Worm (Caenorhabditis elegans) whole organism, young adult: ENCODE data around the gene cyn-16.

Experiments used
- B0261.1 ChIP-seq: sonication (generic microtip); optimal IDR thresholded peaks from 2 replicates; lab custom pipeline; 2016; ENCODE audit warnings: mild to moderate bottlenecking, missing genetic modification characterization, moderate library complexity, missing compliant biosample characterization
- C06A6.2 ChIP-seq: fragments of 200-800 bp; sonication (Bioruptor generic); conservative IDR thresholded peaks from 2 replicates; pipeline ENCODE4 v1.3.6; 2022; ENCODE audit warnings: missing genetic modification characterization, missing compliant biosample characterization
- D2030.7 ChIP-seq: fragments of 200-800 bp; sonication (Bioruptor generic); IDR thresholded peaks from 2 replicates; pipeline ENCODE4 v1.3.6; 2022; ENCODE audit warnings: missing genetic modification reagents, missing genetic modification characterization, missing compliant biosample characterization
- F49E8.2 ChIP-seq: sonication (generic microtip); optimal IDR thresholded peaks from 3 replicates; lab custom pipeline; 2017; ENCODE audit warnings: missing genetic modification characterization, mild to moderate bottlenecking, missing compliant biosample characterization, antibody characterized with exemption, moderate library complexity; ENCODE audit not compliant: insufficient read depth
- F52B5.7 ChIP-seq: sonication (generic microtip); optimal IDR thresholded peaks from 2 replicates; lab custom pipeline; 2016; ENCODE audit warnings: mild to moderate bottlenecking, missing genetic modification characterization, missing compliant biosample characterization
- Y67H2A.10 ChIP-seq: fragments of 200-800 bp; sonication (Bioruptor generic); conservative IDR thresholded peaks from 2 replicates; pipeline ENCODE4 v1.3.6; 2022; ENCODE audit warnings: missing genetic modification reagents, missing genetic modification characterization, missing compliant biosample characterization
- Y95B8A.8 ChIP-seq: fragments of 200-800 bp; sonication (Bioruptor generic); IDR thresholded peaks from 2 replicates; pipeline ENCODE4 v1.3.6; 2022; ENCODE audit warnings: missing genetic modification reagents, missing genetic modification characterization, missing compliant biosample characterization
- ZK185.1 ChIP-seq: sonication (generic microtip); optimal IDR thresholded peaks from 2 replicates; lab custom pipeline; 2016; ENCODE audit warnings: mild to moderate bottlenecking, missing genetic modification characterization, missing compliant biosample characterization; ENCODE audit not compliant: poor library complexity, severe bottlenecking
- atf-7 ChIP-seq: sonication (generic microtip); optimal IDR thresholded peaks from 2 replicates; lab custom pipeline; 2017; ENCODE audit warnings: mild to moderate bottlenecking, missing genetic modification characterization, missing compliant biosample characterization
- cebp-1 ChIP-seq, 2 experiments: fragments of 200-800 bp in 1 of 2; sonication (Bioruptor generic) in 1 of 2; sonication (generic microtip) in 1 of 2; IDR thresholded peaks in 1 of 2; optimal IDR thresholded peaks in 1 of 2; 2 replicates each; pipeline versions ENCODE4 v1.3.6 to Lab custom; 2017 to 2022; ENCODE audit warnings: missing compliant biosample characterization in 2 of 2, missing genetic modification characterization in 2 of 2, mild to moderate bottlenecking in 1 of 2, missing genetic modification reagents in 1 of 2, moderate library complexity in 1 of 2
- chd-7 ChIP-seq: sonication (generic microtip); optimal IDR thresholded peaks from 2 replicates; lab custom pipeline; 2016; ENCODE audit warnings: mild to moderate bottlenecking, missing genetic modification characterization, moderate library complexity, missing compliant biosample characterization
- egl-18 ChIP-seq: fragments of 200-800 bp; sonication (Bioruptor generic); IDR thresholded peaks from 2 replicates; pipeline ENCODE4 v1.3.6; 2022; ENCODE audit warnings: missing genetic modification reagents, missing genetic modification characterization, missing compliant biosample characterization
- egrh-3 ChIP-seq: fragments of 200-800 bp; sonication (Bioruptor generic); IDR thresholded peaks from 2 replicates; pipeline ENCODE4 v1.3.6; 2022; ENCODE audit warnings: missing genetic modification reagents, missing genetic modification characterization, missing compliant biosample characterization
- fkh-3 ChIP-seq: sonication (generic microtip); optimal IDR thresholded peaks from 2 replicates; lab custom pipeline; 2016; ENCODE audit warnings: mild to moderate bottlenecking, missing genetic modification characterization, missing compliant biosample characterization
- gei-17 ChIP-seq: fragments of 200-800 bp; sonication (Bioruptor generic); optimal IDR thresholded peaks from 2 replicates; lab custom pipeline; 2018; ENCODE audit warnings: mild to moderate bottlenecking, missing genetic modification characterization, missing compliant biosample characterization
- hlh-26 ChIP-seq: fragments of 200-800 bp; sonication (Bioruptor generic); conservative IDR thresholded peaks from 2 replicates; pipeline ENCODE4 v1.3.6; 2022; ENCODE audit warnings: missing genetic modification reagents, missing genetic modification characterization, missing compliant biosample characterization
- hmg-1.2 ChIP-seq: fragments of 200-800 bp; sonication (Bioruptor generic); IDR thresholded peaks from 2 replicates; pipeline ENCODE4 v1.3.6; 2022; ENCODE audit warnings: missing genetic modification reagents, missing genetic modification characterization, missing compliant biosample characterization
- hsf-1 ChIP-seq: fragments of 200-800 bp; sonication (Bioruptor generic); IDR thresholded peaks from 2 replicates; pipeline ENCODE4 v1.3.6; 2022; ENCODE audit warnings: missing genetic modification reagents, missing genetic modification characterization, missing compliant biosample characterization
- let-526 ChIP-seq: fragments of 200-800 bp; sonication (Bioruptor generic); IDR thresholded peaks from 2 replicates; pipeline ENCODE4 v1.3.6; 2022; ENCODE audit warnings: missing genetic modification reagents, missing genetic modification characterization, missing compliant biosample characterization
- let-607 ChIP-seq, 2 experiments: fragments of 200-800 bp in 1 of 2; sonication (Bioruptor generic) in 1 of 2; sonication (generic microtip) in 1 of 2; optimal IDR thresholded peaks; 2 replicates each; lab custom pipeline; 2016 to 2018; ENCODE audit warnings: mild to moderate bottlenecking in 2 of 2, missing compliant biosample characterization in 2 of 2, missing genetic modification characterization in 2 of 2, moderate library complexity in 2 of 2, missing genotype in 1 of 2
- lin-26 ChIP-seq: fragments of 200-800 bp; sonication (Bioruptor generic); IDR thresholded peaks from 2 replicates; pipeline ENCODE4 v1.3.6; 2022; ENCODE audit warnings: missing genetic modification reagents, missing genetic modification characterization, missing compliant biosample characterization
- lin-40 ChIP-seq: sonication (generic microtip); optimal IDR thresholded peaks from 2 replicates; lab custom pipeline; 2016; ENCODE audit warnings: missing genetic modification characterization, mild to moderate bottlenecking, missing compliant biosample characterization, missing genotype, missing genetic modification reagents
- madf-6 ChIP-seq: fragments of 200-800 bp; sonication (Bioruptor generic); IDR thresholded peaks from 2 replicates; pipeline ENCODE4 v1.3.6; 2022; ENCODE audit warnings: missing genetic modification reagents, missing genetic modification characterization, missing compliant biosample characterization
- nhr-179 ChIP-seq: sonication (generic microtip); optimal IDR thresholded peaks from 2 replicates; lab custom pipeline; 2016; ENCODE audit warnings: mild to moderate bottlenecking, missing genetic modification characterization, missing compliant biosample characterization
- nhr-80 ChIP-seq: sonication (generic microtip); optimal IDR thresholded peaks from 2 replicates; lab custom pipeline; 2016; ENCODE audit warnings: missing genetic modification characterization, missing compliant biosample characterization
- repo-1 ChIP-seq: sonication (generic microtip); optimal IDR thresholded peaks from 2 replicates; lab custom pipeline; 2017; ENCODE audit warnings: mild to moderate bottlenecking, missing genetic modification characterization, missing compliant biosample characterization
- sdz-38 ChIP-seq: sonication (generic microtip); optimal IDR thresholded peaks from 2 replicates; lab custom pipeline; 2016; ENCODE audit warnings: missing genotype, missing genetic modification characterization, missing compliant biosample characterization
- snpc-4 ChIP-seq, 5 experiments: fragments of 150-350 bp in 1 of 5; sonication (generic microtip) in 4 of 5; optimal IDR thresholded peaks; 2 replicates each; lab custom pipeline; 2014 to 2018; ENCODE audit warnings: missing genetic modification characterization in 5 of 5, missing biosample characterization in 3 of 5, antibody characterized with exemption in 2 of 5, mild to moderate bottlenecking in 2 of 5, missing compliant biosample characterization in 2 of 5, missing genotype in 2 of 5, moderate library complexity in 2 of 5, missing genetic modification reagents in 1 of 5
- somi-1 ChIP-seq: fragments of 200-800 bp; sonication (Bioruptor generic); optimal IDR thresholded peaks from 2 replicates; lab custom pipeline; 2018; ENCODE audit warnings: mild to moderate bottlenecking, missing genetic modification characterization, missing compliant biosample characterization
- tbp1 ChIP-seq: fragments of 200-800 bp; sonication (Bioruptor generic); optimal IDR thresholded peaks from 2 replicates; lab custom pipeline; 2018; ENCODE audit warnings: mild to moderate bottlenecking, missing genetic modification characterization, missing compliant biosample characterization
- tbx-9 ChIP-seq: sonication (generic microtip); optimal IDR thresholded peaks from 2 replicates; lab custom pipeline; 2016; ENCODE audit warnings: borderline replicate concordance, missing genetic modification characterization, inconsistent platforms, missing compliant biosample characterization
- ztf-26 ChIP-seq: sonication (generic microtip); optimal IDR thresholded peaks from 2 replicates; lab custom pipeline; 2017; ENCODE audit warnings: missing genetic modification characterization, missing compliant biosample characterization
- ztf-28 ChIP-seq: fragments of 200-800 bp; sonication (Bioruptor generic); IDR thresholded peaks from 2 replicates; pipeline ENCODE4 v1.3.6; 2022; ENCODE audit warnings: missing genetic modification reagents, missing genetic modification characterization, missing compliant biosample characterization

The cyn-16 gene

ce11 chrII:12051601-12052000 is 15.1 kb upstream of the cyn-16 start:
- TF ChIP-seq hsf-1 (GFP tag; lab: Robert Waterston, UW), result peak; percentile 64; the same call in 1 of the 2 replicates
- no peak for TF ChIP-seq let-526 (GFP tag; lab: Robert Waterston, UW)
- TF ChIP-seq let-607 (tag; optimal IDR thresholded peaks at IDR 0.05; lab: Kevin White, UChicago), result peak in 1 of 2 experiments; percentile 63
- TF ChIP-seq nhr-80, result no peak
- TF ChIP-seq ztf-26 (tag; lab: Kevin White, UChicago), result peak; percentile 12
- TF ChIP-seq F52B5.7 (tag; lab: Kevin White, UChicago), result no peak
- TF ChIP-seq B0261.1 (tag; lab: Kevin White, UChicago), result no peak
- TF ChIP-seq repo-1, result no peak
- TF ChIP-seq, all 124 proteins: peak for 3

ce11 chrII:12050607-12051006 is 14.1 kb upstream of the cyn-16 start:
- TF ChIP-seq madf-6 (GFP tag; lab: Robert Waterston, UW) (no peak), F49E8.2 (tag; lab: Kevin White, UChicago) (no peak), ztf-28 (no peak), nhr-80 (peak; percentile 9), Y67H2A.10 (GFP tag; lab: Robert Waterston, UW) (no peak), lin-40 (tag; lab: Kevin White, UChicago) (peak; percentile 27), somi-1 (peak; percentile 63), D2030.7 (GFP tag; lab: Robert Waterston, UW) (no peak), egl-18 (GFP tag; lab: Robert Waterston, UW) (no peak), tbx-9 (tag; lab: Kevin White, UChicago) (no peak), tbp1 (GFP tag; lab: Kevin White, UChicago) (no peak), ZK185.1 (tag; lab: Kevin White, UChicago) (no peak), cebp-1 (GFP tag; IDR thresholded peaks at IDR 0.05; lab: Robert Waterston, UW) (peak; percentile 54), cebp-1 (tag; optimal IDR thresholded peaks at IDR 0.05; lab: Kevin White, UChicago) (peak; percentile 63), hlh-26 (GFP tag; lab: Robert Waterston, UW) (no peak), chd-7 (tag; lab: Kevin White, UChicago) (no peak), egrh-3 (no peak), atf-7 (tag; lab: Kevin White, UChicago) (no peak), ztf-26 (tag; lab: Kevin White, UChicago) (peak; percentile 70), hmg-1.2 (GFP tag; lab: Robert Waterston, UW) (no peak), lin-26 (GFP tag; lab: Robert Waterston, UW) (peak; percentile 56; the same call in 1 of the 2 replicates), gei-17 (GFP tag; lab: Kevin White, UChicago) (no peak), C06A6.2 (GFP tag; lab: Robert Waterston, UW) (no peak), sdz-38 (tag; lab: Kevin White, UChicago) (no peak), B0261.1 (tag; lab: Kevin White, UChicago) (no peak), let-526 (GFP tag; lab: Robert Waterston, UW) (no peak), Y95B8A.8 (GFP tag; lab: Robert Waterston, UW) (no peak)

- TF ChIP-seq snpc-4 (GFP tag; optimal IDR thresholded peaks at IDR 0.05; lab: Kevin White, UChicago) (no peak), snpc-4 (tag; optimal IDR thresholded peaks at IDR 0.05; lab: Kevin White, UChicago) (no peak), nhr-179 (tag; lab: Kevin White, UChicago) (no peak), fkh-3 (tag; lab: Kevin White, UChicago) (no peak), D2030.7 (GFP tag; lab: Robert Waterston, UW) (no peak)
Measured at ce11 chrII:12049281-12049680, 12.7 kb upstream of the cyn-16 start, which contains the start of gene nadk-2. Gene nadk-2 (plus strand): TSS chrII:12049581.
